Fruit fly (Drosophila melanogaster) whole organism, prepupa: ENCODE data around the gene Osi11.

Source experiments
- CG11762 ChIP-seq: fragments of 200-800 bp; sonication (Bioruptor generic); optimal IDR thresholded peaks from 3 replicates; lab custom pipeline; 2016; ENCODE audit warnings: missing biosample characterization, missing genetic modification characterization; ENCODE audit not compliant: insufficient read depth
- CG11902 ChIP-seq: fragments of 200-800 bp; sonication (Bioruptor generic); optimal IDR thresholded peaks from 3 replicates; lab custom pipeline; 2016; ENCODE audit warnings: missing biosample characterization, missing genetic modification characterization
- CG1621 ChIP-seq: fragments of 200-800 bp; sonication (Bioruptor generic); optimal IDR thresholded peaks from 3 replicates; lab custom pipeline; 2018; ENCODE audit warnings: missing biosample characterization, mild to moderate bottlenecking, missing genetic modification characterization
- CG3032 ChIP-seq: fragments of 200-800 bp; optimal IDR thresholded peaks from 2 replicates; lab custom pipeline; 2019; ENCODE audit warnings: missing biosample characterization, mild to moderate bottlenecking, missing genetic modification characterization, moderate library complexity
- CG32006 ChIP-seq: fragments of 200-800 bp; sonication (Bioruptor generic); optimal IDR thresholded peaks from 3 replicates; lab custom pipeline; 2017; ENCODE audit warnings: missing biosample characterization, mild to moderate bottlenecking, missing genetic modification characterization
- CG34406 ChIP-seq: fragments of 200-800 bp; sonication (Bioruptor generic); optimal IDR thresholded peaks from 3 replicates; lab custom pipeline; 2016; ENCODE audit warnings: missing biosample characterization, missing genetic modification characterization
- CG6163 ChIP-seq: fragments of 200-800 bp; sonication (Bioruptor generic); IDR thresholded peaks from 3 replicates; pipeline ENCODE4 v1.3.6; 2022; ENCODE audit warnings: missing biosample characterization, missing genetic modification characterization
- CG6276 ChIP-seq: fragments of 200-800 bp; sonication (Bioruptor generic); optimal IDR thresholded peaks from 2 replicates; lab custom pipeline; 2017; ENCODE audit warnings: missing biosample characterization, mild to moderate bottlenecking, missing genetic modification characterization
- CG6808 ChIP-seq: fragments of 200-800 bp; sonication (Bioruptor generic); optimal IDR thresholded peaks from 3 replicates; lab custom pipeline; 2017; ENCODE audit warnings: missing biosample characterization, missing genetic modification characterization, mild to moderate bottlenecking, moderate library complexity, missing genetic modification reagents
- CG8632 ChIP-seq: fragments of 200-800 bp; sonication (Bioruptor generic); optimal IDR thresholded peaks from 3 replicates; lab custom pipeline; 2016; ENCODE audit warnings: missing biosample characterization, missing genetic modification characterization
- CG9139 ChIP-seq: fragments of 200-800 bp; sonication (Bioruptor generic); optimal IDR thresholded peaks from 3 replicates; lab custom pipeline; 2017; ENCODE audit warnings: missing biosample characterization, mild to moderate bottlenecking, missing genetic modification characterization
- Eip93F ChIP-seq: fragments of 200-800 bp; sonication (Bioruptor generic); optimal IDR thresholded peaks from 2 replicates; lab custom pipeline; 2016; ENCODE audit warnings: missing biosample characterization, mild to moderate bottlenecking, missing genetic modification characterization
- Ets21C ChIP-seq: fragments of 200-800 bp; sonication (Bioruptor generic); optimal IDR thresholded peaks from 3 replicates; lab custom pipeline; 2016; ENCODE audit warnings: missing biosample characterization, missing genetic modification characterization
- Hr38 ChIP-seq: sonication (Bioruptor generic); optimal IDR thresholded peaks from 2 replicates; lab custom pipeline; 2016; ENCODE audit warnings: missing biosample characterization, missing genetic modification characterization
- Hr39 ChIP-seq: fragments of 200-800 bp; sonication (Bioruptor generic); optimal IDR thresholded peaks from 2 replicates; lab custom pipeline; 2016; ENCODE audit warnings: missing biosample characterization, missing genetic modification characterization
- OdsH ChIP-seq: fragments of 200-800 bp; sonication (Bioruptor generic); optimal IDR thresholded peaks from 3 replicates; lab custom pipeline; 2016; ENCODE audit warnings: missing biosample characterization, missing genetic modification characterization
- Sox102F ChIP-seq: fragments of 200-800 bp; sonication (Bioruptor generic); optimal IDR thresholded peaks from 2 replicates; lab custom pipeline; 2016; ENCODE audit warnings: missing biosample characterization, mild to moderate bottlenecking, missing genetic modification characterization
- Sox14 ChIP-seq: fragments of 200-800 bp; sonication (Bioruptor generic); optimal IDR thresholded peaks from 3 replicates; lab custom pipeline; 2016; ENCODE audit warnings: missing biosample characterization, missing genetic modification characterization
- Sox15 ChIP-seq: fragments of 200-800 bp; sonication (Bioruptor generic); optimal IDR thresholded peaks from 3 replicates; lab custom pipeline; 2016; ENCODE audit warnings: missing biosample characterization, missing genetic modification characterization
- achi ChIP-seq: fragments of 200-800 bp; sonication (Bioruptor generic); optimal IDR thresholded peaks from 3 replicates; lab custom pipeline; 2016; ENCODE audit warnings: missing biosample characterization, missing genetic modification characterization
- acj6 ChIP-seq: fragments of 200-800 bp; sonication (Bioruptor generic); optimal IDR thresholded peaks from 3 replicates; lab custom pipeline; 2016; ENCODE audit warnings: missing biosample characterization, missing genetic modification characterization
- cyc ChIP-seq: fragments of 200-800 bp; sonication (Bioruptor generic); optimal IDR thresholded peaks from 3 replicates; lab custom pipeline; 2016; ENCODE audit warnings: missing biosample characterization, missing genetic modification characterization
- dac ChIP-seq: fragments of 200-800 bp; sonication (Bioruptor generic); optimal IDR thresholded peaks from 2 replicates; lab custom pipeline; 2017; ENCODE audit warnings: missing biosample characterization, mild to moderate bottlenecking, missing genetic modification characterization
- dsx ChIP-seq: fragments of 200-800 bp; optimal IDR thresholded peaks from 3 replicates; lab custom pipeline; 2019; ENCODE audit warnings: missing biosample characterization, mild to moderate bottlenecking, missing genetic modification characterization, moderate library complexity; ENCODE audit not compliant: poor library complexity, severe bottlenecking
- eg ChIP-seq: fragments of 200-800 bp; sonication (Bioruptor generic); IDR thresholded peaks from 3 replicates; pipeline ENCODE4 v1.3.6; 2022; ENCODE audit warnings: missing biosample characterization, missing genetic modification characterization
- esn ChIP-seq: fragments of 200-800 bp; sonication (Bioruptor generic); optimal IDR thresholded peaks from 2 replicates; lab custom pipeline; 2016; ENCODE audit warnings: missing biosample characterization, mild to moderate bottlenecking, missing genetic modification characterization, moderate library complexity
- fd59A ChIP-seq: fragments of 200-800 bp; sonication (Bioruptor generic); optimal IDR thresholded peaks from 2 replicates; lab custom pipeline; 2017; ENCODE audit warnings: missing biosample characterization, mild to moderate bottlenecking, missing genetic modification characterization, missing genetic modification reagents
- fd85E ChIP-seq: fragments of 200-800 bp; sonication (Bioruptor generic); optimal IDR thresholded peaks from 3 replicates; lab custom pipeline; 2016; ENCODE audit warnings: missing biosample characterization, missing genetic modification characterization
- fkh ChIP-seq: fragments of 200-800 bp; sonication (Bioruptor generic); optimal IDR thresholded peaks from 3 replicates; lab custom pipeline; 2017; ENCODE audit warnings: missing biosample characterization, mild to moderate bottlenecking, missing genetic modification characterization, moderate library complexity
- net ChIP-seq: fragments of 200-800 bp; sonication (Bioruptor generic); optimal IDR thresholded peaks from 3 replicates; lab custom pipeline; 2016; ENCODE audit warnings: missing biosample characterization, missing genetic modification characterization
- salr ChIP-seq, 2 experiments: fragments of 200-800 bp; sonication (Bioruptor generic); optimal IDR thresholded peaks; 3 replicates each; lab custom pipeline; 2016 to 2018; ENCODE audit warnings: missing biosample characterization in 2 of 2, missing genetic modification characterization in 2 of 2, mild to moderate bottlenecking in 1 of 2
- svp ChIP-seq: fragments of 200-800 bp; sonication (Bioruptor generic); peaks from one replicate; lab custom pipeline; 2016; ENCODE audit warnings: missing biosample characterization, missing genetic modification characterization
- vri ChIP-seq: fragments of 200-800 bp; sonication (Bioruptor generic); optimal IDR thresholded peaks from 3 replicates; lab custom pipeline; 2016; ENCODE audit warnings: missing biosample characterization, mild to moderate bottlenecking, missing genetic modification characterization

Osi11 gene

DNA sequence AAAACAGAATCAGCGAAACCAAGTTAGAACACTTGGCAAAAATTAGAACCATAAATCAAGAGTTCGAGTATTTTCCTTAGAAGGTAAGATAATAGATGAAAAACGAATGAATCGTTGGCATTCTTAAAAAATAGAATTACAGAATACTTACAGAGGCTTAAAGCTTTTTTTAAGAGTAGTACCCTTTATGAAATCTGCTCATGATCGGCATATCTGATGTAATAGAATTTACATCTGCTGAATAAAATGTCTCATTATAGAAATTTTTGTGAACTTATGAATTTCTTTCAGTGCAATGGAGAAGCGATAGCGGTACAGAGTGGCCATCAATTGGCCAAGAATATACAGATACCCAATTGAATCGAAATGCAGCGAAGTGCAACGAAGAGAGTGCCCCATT, 22.9 kb upstream of the Osi11 start, which contains the start of gene Osi13:
TSS of gene Osi13 (plus strand) at position 301 of the 400 bp plus-strand sequence.
- no peak for TF ChIP-seq CG6163 (GFP tag; lab: Robert Waterston, UW)
- TF ChIP-seq CG32006: peak; percentile 3
- TF ChIP-seq CG3032 (tag; lab: Kevin White, UChicago): no peak
- TF ChIP-seq, all 60 proteins: peak for 1

DNA sequence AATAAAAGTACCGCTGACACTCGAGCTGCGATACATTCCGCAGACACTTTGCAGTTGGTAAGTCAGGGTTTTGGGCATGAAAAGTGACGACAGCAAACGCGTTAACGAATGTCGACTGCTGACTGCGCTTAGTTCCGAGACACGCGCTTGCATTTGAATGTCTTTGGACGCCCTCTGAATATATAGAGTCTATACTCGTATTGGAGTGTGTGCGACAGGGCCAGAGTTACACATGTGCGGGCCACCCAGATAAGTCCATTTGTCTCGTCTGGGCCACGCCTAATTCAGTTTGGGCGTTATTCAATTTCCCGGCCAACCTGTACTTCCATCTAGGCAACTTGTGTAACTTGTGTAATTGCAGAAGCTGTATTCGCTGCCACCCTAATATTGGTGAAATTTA, 21.7 kb upstream of the Osi11 start:
- TF ChIP-seq vri (GFP tag; lab: Kevin White, UChicago): no peak
- TF ChIP-seq fd85E (GFP tag; lab: Kevin White, UChicago): no peak
- TF ChIP-seq CG6163 (GFP tag; lab: Robert Waterston, UW): no peak
- no peak for TF ChIP-seq svp (GFP tag; lab: Kevin White, UChicago)
- no peak for TF ChIP-seq CG9139 (GFP tag; lab: Kevin White, UChicago)
- no peak for TF ChIP-seq fd59A (GFP tag; lab: Kevin White, UChicago)
- no peak for TF ChIP-seq esn (GFP tag; lab: Kevin White, UChicago)

dm6 chr3R:6287433-6287832, 18.9 kb upstream of the Osi11 start, which contains the start of gene CG15594:
TSS of gene CG15594 (plus strand) at chr3R:6287733.
- peak; percentile 15 for TF ChIP-seq svp (GFP tag; lab: Kevin White, UChicago)
- no peak for TF ChIP-seq dac (GFP tag; lab: Kevin White, UChicago)
- TF ChIP-seq, all 60 proteins: peak for 1

DNA sequence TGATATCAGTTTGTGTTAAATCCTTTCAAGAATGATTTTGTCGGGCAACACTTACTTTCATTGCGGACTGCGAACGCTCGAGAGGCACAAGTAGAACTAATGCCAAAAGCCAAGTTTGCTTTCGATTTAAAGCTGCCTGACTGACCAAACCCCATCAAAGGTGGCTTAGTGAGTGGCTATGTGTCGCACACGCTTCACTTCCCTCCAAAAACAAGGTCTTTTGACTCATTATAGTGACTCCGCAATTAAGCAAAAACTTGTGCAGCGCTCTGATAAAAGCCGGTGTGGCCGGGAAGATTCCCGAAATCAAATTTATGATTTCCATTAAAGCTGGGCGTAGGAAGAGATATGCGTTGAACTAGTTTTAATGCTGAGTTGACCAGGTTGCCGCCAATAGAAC, 16.5 kb upstream of the Osi11 start, which contains the start of gene CG15597:
TSS of gene CG15597 (minus strand) at position 101 of the 400 bp plus-strand sequence.
- TF ChIP-seq CG6276 (GFP tag; lab: Kevin White, UChicago): no peak
- TF ChIP-seq fd85E (GFP tag; lab: Kevin White, UChicago): no peak
- TF ChIP-seq eg (GFP tag; lab: Robert Waterston, UW): no peak
- no peak for TF ChIP-seq CG6163 (GFP tag; lab: Robert Waterston, UW)
- TF ChIP-seq CG34406: no peak
- TF ChIP-seq Sox15 (GFP tag; lab: Kevin White, UChicago): no peak
- no peak for TF ChIP-seq fkh
- no peak for TF ChIP-seq Eip93F (GFP tag; lab: Kevin White, UChicago)
- TF ChIP-seq achi: no peak
- TF ChIP-seq net: no peak
- no peak for TF ChIP-seq Hr39 (GFP tag; lab: Kevin White, UChicago)
- no peak for TF ChIP-seq CG1621 (tag; lab: Kevin White, UChicago)
- no peak for TF ChIP-seq Sox14 (GFP tag; lab: Kevin White, UChicago)
- TF ChIP-seq svp (GFP tag; lab: Kevin White, UChicago): no peak
- TF ChIP-seq vri (GFP tag; lab: Kevin White, UChicago): no peak
- no peak for TF ChIP-seq salr (GFP tag; optimal IDR thresholded peaks at IDR 0.05; lab: Kevin White, UChicago)
- no peak for TF ChIP-seq Hr38
- TF ChIP-seq OdsH (GFP tag; lab: Kevin White, UChicago): no peak
- no peak for TF ChIP-seq CG11902 (GFP tag; lab: Kevin White, UChicago)

DNA sequence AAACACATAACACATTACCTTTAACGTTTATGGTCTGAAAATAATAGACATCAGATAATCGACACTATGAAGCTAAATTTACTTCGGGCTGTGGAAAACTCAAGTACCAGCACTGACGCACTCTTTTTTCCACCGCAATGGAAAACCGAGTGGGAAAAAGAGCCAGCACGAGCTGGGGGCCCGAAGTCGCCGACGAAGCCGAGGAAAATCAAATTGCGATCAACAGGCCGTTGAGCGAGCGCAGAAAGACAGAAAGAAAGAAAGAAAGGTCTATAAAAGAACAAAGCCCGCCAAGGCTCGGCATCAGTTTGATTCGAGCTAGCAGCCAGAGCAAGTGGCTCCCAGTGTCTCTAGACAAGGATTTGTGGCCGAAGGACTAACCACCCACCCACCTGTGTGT, 9.7 kb upstream of the Osi11 start, which contains the start of gene Osi12:
TSS of gene Osi12 (plus strand) at position 301 of the 400 bp plus-strand sequence.
- no peak for TF ChIP-seq CG11762 (GFP tag; lab: Kevin White, UChicago)
- TF ChIP-seq CG32006: peak; percentile 19

- TF ChIP-seq CG8632 (GFP tag; lab: Kevin White, UChicago): no peak
- peak; percentile 60 for TF ChIP-seq CG6276 (GFP tag; lab: Kevin White, UChicago)
- TF ChIP-seq net: no peak
- TF ChIP-seq eg (GFP tag; lab: Robert Waterston, UW): 0 out of 3 replicates have a peak, but pooled peaks have one; percentile 33
- TF ChIP-seq dsx (GFP tag; lab: Kevin White, UChicago): no peak
These were observed 1.4 kb upstream of the Osi11 start for dm6 chr3R:6269986-6270385.

dm6 chr3R:6265890-6266289, 2.7 kb downstream of the Osi11 start, which contains the start of gene Osi10b:
TSS of gene Osi10b (plus strand) at chr3R:6266190.
- TF ChIP-seq Ets21C (GFP tag; lab: Kevin White, UChicago): no peak
- no peak for TF ChIP-seq acj6 (GFP tag; lab: Kevin White, UChicago)
- TF ChIP-seq cyc (GFP tag; lab: Kevin White, UChicago): no peak
- no peak for TF ChIP-seq Sox102F
- TF ChIP-seq CG6808: no peak
